Worm (Caenorhabditis elegans) whole organism, L3 larva: ENCODE data around the gene nas-9.

ENCODE experiments used
- R02D3.7 ChIP-seq: fragments of 150-350 bp; optimal IDR thresholded peaks from 2 replicates; lab custom pipeline; 2014; ENCODE audit warnings: missing biosample characterization, missing genetic modification characterization
- ZK546.5 ChIP-seq: sonication (generic microtip); optimal IDR thresholded peaks from 2 replicates; lab custom pipeline; 2017; ENCODE audit warnings: missing biosample characterization, missing genetic modification characterization
- aly-2 ChIP-seq: fragments of 150-350 bp; optimal IDR thresholded peaks from 2 replicates; lab custom pipeline; 2014; ENCODE audit warnings: missing biosample characterization, missing genetic modification characterization
- ama-1 ChIP-seq: fragments of 150-350 bp; optimal IDR thresholded peaks from 2 replicates; lab custom pipeline; 2018
- ceh-16 ChIP-seq: sonication (generic microtip); optimal IDR thresholded peaks from 2 replicates; lab custom pipeline; 2017; ENCODE audit warnings: missing biosample characterization, missing genetic modification characterization
- ceh-28 ChIP-seq: fragments of 150-350 bp; optimal IDR thresholded peaks from 2 replicates; lab custom pipeline; 2014; ENCODE audit warnings: missing biosample characterization, missing genetic modification reagents, missing genetic modification characterization
- ceh-9 ChIP-seq: sonication (generic microtip); optimal IDR thresholded peaks from 2 replicates; lab custom pipeline; 2018; ENCODE audit warnings: missing biosample characterization, missing genetic modification characterization
- daf-12 ChIP-seq: fragments of 150-350 bp; optimal IDR thresholded peaks from 2 replicates; lab custom pipeline; 2014; ENCODE audit warnings: missing biosample characterization, missing genetic modification reagents, missing genetic modification characterization
- egl-27 ChIP-seq: sonication (generic microtip); optimal IDR thresholded peaks from 4 replicates; lab custom pipeline; 2017; ENCODE audit warnings: missing biosample characterization, missing genetic modification reagents, missing genetic modification characterization
- egl-5 ChIP-seq: fragments of 150-350 bp; optimal IDR thresholded peaks from 2 replicates; lab custom pipeline; 2017; ENCODE audit warnings: missing biosample characterization, missing genetic modification reagents, missing genetic modification characterization, inconsistent platforms
- elt-1 ChIP-seq: fragments of 150-350 bp; optimal IDR thresholded peaks from 2 replicates; lab custom pipeline; 2014; ENCODE audit warnings: missing biosample characterization, missing genetic modification characterization
- elt-3 ChIP-seq, 3 experiments: fragments of 150-350 bp in 1 of 3; sonication (generic microtip) in 2 of 3; optimal IDR thresholded peaks; 2 replicates in 2 of 3; 4 replicates in 1 of 3; lab custom pipeline; 2014 to 2017; ENCODE audit warnings: missing biosample characterization in 3 of 3, missing genetic modification characterization in 3 of 3
- fkh-10 ChIP-seq: sonication (generic microtip); optimal IDR thresholded peaks from 2 replicates; lab custom pipeline; 2017; ENCODE audit warnings: missing biosample characterization, missing genetic modification reagents, missing genetic modification characterization
- fkh-2 ChIP-seq: fragments of 150-350 bp; optimal IDR thresholded peaks from 2 replicates; lab custom pipeline; 2014; ENCODE audit warnings: missing biosample characterization, missing genetic modification reagents, missing genetic modification characterization
- fos-1 ChIP-seq: fragments of 150-350 bp; optimal IDR thresholded peaks from 2 replicates; lab custom pipeline; 2014; ENCODE audit warnings: missing biosample characterization, missing genetic modification characterization
- hmg-11 ChIP-seq: sonication (generic microtip); optimal IDR thresholded peaks from 2 replicates; lab custom pipeline; 2016; ENCODE audit warnings: missing genetic modification characterization, missing compliant biosample characterization
- jun-1 ChIP-seq: fragments of 150-350 bp; optimal IDR thresholded peaks from 2 replicates; lab custom pipeline; 2014; ENCODE audit warnings: missing biosample characterization, missing genetic modification reagents, missing genetic modification characterization
- lin-39 ChIP-seq: fragments of 150-350 bp; optimal IDR thresholded peaks from 2 replicates; lab custom pipeline; 2018; ENCODE audit warnings: missing biosample characterization, missing genetic modification reagents, missing genetic modification characterization
- lsy-12 ChIP-seq: sonication (generic microtip); optimal IDR thresholded peaks from 2 replicates; lab custom pipeline; 2016; ENCODE audit warnings: mild to moderate bottlenecking, missing genetic modification characterization, missing compliant biosample characterization
- mml-1 ChIP-seq: fragments of 150-350 bp; sonication (generic microtip); optimal IDR thresholded peaks from 3 replicates; lab custom pipeline; 2014; ENCODE audit warnings: missing biosample characterization, missing genetic modification characterization
- nfya-1 ChIP-seq: sonication (generic microtip); optimal IDR thresholded peaks from 2 replicates; lab custom pipeline; 2017; ENCODE audit warnings: missing genetic modification characterization, mild to moderate bottlenecking, missing compliant biosample characterization, antibody characterized with exemption, moderate library complexity; ENCODE audit not compliant: insufficient read depth
- nhr-12 ChIP-seq: fragments of 150-350 bp; optimal IDR thresholded peaks from 2 replicates; lab custom pipeline; 2014; ENCODE audit warnings: missing biosample characterization, missing genetic modification characterization
- nhr-23 ChIP-seq: fragments of 150-350 bp; optimal IDR thresholded peaks from 2 replicates; lab custom pipeline; 2014; ENCODE audit warnings: missing biosample characterization, missing genetic modification reagents, missing genetic modification characterization
- nhr-237 ChIP-seq: fragments of 150-350 bp; optimal IDR thresholded peaks from 2 replicates; lab custom pipeline; 2014; ENCODE audit warnings: missing biosample characterization, missing genetic modification characterization
- nhr-25 ChIP-seq: sonication (generic microtip); optimal IDR thresholded peaks from 2 replicates; lab custom pipeline; 2017; ENCODE audit warnings: missing biosample characterization, missing genetic modification characterization
- nhr-28 ChIP-seq: fragments of 150-350 bp; optimal IDR thresholded peaks from 2 replicates; lab custom pipeline; 2014; ENCODE audit warnings: missing biosample characterization, missing genetic modification characterization
- nhr-67 ChIP-seq: fragments of 150-350 bp; optimal IDR thresholded peaks from 2 replicates; lab custom pipeline; 2014; ENCODE audit warnings: missing biosample characterization, missing genetic modification characterization
- nhr-76 ChIP-seq: fragments of 150-350 bp; sonication (generic microtip); optimal IDR thresholded peaks from 5 replicates; lab custom pipeline; 2014; ENCODE audit warnings: missing biosample characterization, missing genetic modification characterization
- nhr-77 ChIP-seq: fragments of 150-350 bp; optimal IDR thresholded peaks from 2 replicates; lab custom pipeline; 2014; ENCODE audit warnings: missing biosample characterization, missing genetic modification characterization
- pha-4 ChIP-seq: fragments of 150-350 bp; optimal IDR thresholded peaks from 2 replicates; lab custom pipeline; 2014; ENCODE audit warnings: missing biosample characterization, missing genetic modification reagents, missing genetic modification characterization
- pqm-1 ChIP-seq: fragments of 150-350 bp; optimal IDR thresholded peaks from 2 replicates; lab custom pipeline; 2017; ENCODE audit warnings: missing biosample characterization, missing genetic modification characterization, inconsistent platforms
- sea-2 ChIP-seq: fragments of 150-350 bp; sonication (generic microtip); optimal IDR thresholded peaks from 4 replicates; lab custom pipeline; 2014; ENCODE audit warnings: missing biosample characterization, missing genetic modification reagents, missing genetic modification characterization
- skn-1 ChIP-seq: fragments of 150-350 bp; optimal IDR thresholded peaks from 2 replicates; lab custom pipeline; 2014; ENCODE audit warnings: missing biosample characterization, missing genetic modification characterization
- snpc-4 ChIP-seq: fragments of 150-350 bp; optimal IDR thresholded peaks from 2 replicates; lab custom pipeline; 2014; ENCODE audit warnings: missing biosample characterization, missing genetic modification characterization
- tbx-2 ChIP-seq: sonication (generic microtip); optimal IDR thresholded peaks from 2 replicates; lab custom pipeline; 2016; ENCODE audit warnings: mild to moderate bottlenecking, missing genetic modification characterization, missing compliant biosample characterization
- unc-39 ChIP-seq: sonication (generic microtip); optimal IDR thresholded peaks from 4 replicates; lab custom pipeline; 2017; ENCODE audit warnings: missing biosample characterization, missing genetic modification characterization
- unc-62 ChIP-seq: fragments of 150-350 bp; sonication (generic microtip); optimal IDR thresholded peaks from 4 replicates; lab custom pipeline; 2014; ENCODE audit warnings: missing biosample characterization, missing genetic modification reagents, missing genetic modification characterization
- zag-1 ChIP-seq: fragments of 150-350 bp; optimal IDR thresholded peaks from 2 replicates; lab custom pipeline; 2014; ENCODE audit warnings: missing biosample characterization, missing genetic modification characterization
- ztf-11 ChIP-seq: fragments of 150-350 bp; optimal IDR thresholded peaks from 2 replicates; lab custom pipeline; 2014; ENCODE audit warnings: missing biosample characterization, missing genetic modification characterization

nas-9 gene

ce11 chrV:4867535-4867934, 27.7 kb upstream of the nas-9 start:
- TF ChIP-seq unc-62: no peak
- no peak for TF ChIP-seq egl-27 (tag; lab: Kevin White, UChicago)
- TF ChIP-seq unc-39: no peak

DNA sequence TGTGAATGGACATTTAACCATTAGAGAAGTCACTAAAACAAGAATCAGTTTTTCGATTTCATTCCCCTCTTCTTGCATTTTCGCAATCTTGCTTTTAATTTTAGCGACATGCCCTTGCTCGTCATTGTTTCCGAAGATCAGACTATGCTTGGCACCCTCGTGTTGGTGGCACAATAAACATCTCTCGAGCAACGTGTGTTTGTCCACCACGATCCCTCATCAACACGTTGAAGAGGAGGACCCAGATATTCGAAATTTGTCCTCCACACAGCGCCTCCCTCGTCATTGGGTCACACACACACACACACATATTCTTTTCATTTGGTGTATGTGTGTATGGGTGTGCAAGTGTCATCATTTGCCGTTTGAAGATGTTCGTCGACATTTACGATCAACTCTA, 25.6 kb upstream of the nas-9 start, which contains the start of gene srd-32:
Gene srd-32 (plus strand): TSS at position 301 of the 400 bp plus-strand sequence.
- no peak for TF ChIP-seq fos-1 (tag; lab: Kevin White, UChicago)
- TF ChIP-seq ztf-11 (tag; lab: Kevin White, UChicago): no peak
- no peak for TF ChIP-seq snpc-4 (tag; lab: Kevin White, UChicago)
- no peak for TF ChIP-seq egl-5 (tag; lab: Kevin White, UChicago)
- TF ChIP-seq elt-3 (tag; optimal IDR thresholded peaks at IDR 0.05; lab: Kevin White, UChicago): no peak
- TF ChIP-seq sea-2 (GFP tag; lab: Kevin White, UChicago): no peak
- TF ChIP-seq unc-62: no peak
- TF ChIP-seq nhr-28 (tag; lab: Kevin White, UChicago): no peak
- no peak for TF ChIP-seq mml-1 (tag; lab: Kevin White, UChicago)
- no peak for TF ChIP-seq nhr-77 (tag; lab: Kevin White, UChicago)
- TF ChIP-seq egl-27 (tag; lab: Kevin White, UChicago): no peak
- no peak for TF ChIP-seq tbx-2
- TF ChIP-seq ceh-28: no peak
- TF ChIP-seq daf-12 (tag; lab: Kevin White, UChicago): no peak
- TF ChIP-seq zag-1 (tag; lab: Kevin White, UChicago): no peak
- no peak for TF ChIP-seq ama-1 (lab: Kevin White, UChicago)
- TF ChIP-seq nhr-237: no peak
- TF ChIP-seq nhr-12: no peak
- no peak for TF ChIP-seq ceh-16 (tag; lab: Kevin White, UChicago)
- no peak for TF ChIP-seq ceh-9

- no peak for TF ChIP-seq jun-1 (tag; lab: Kevin White, UChicago)
- no peak for TF ChIP-seq ceh-9
- no peak for TF ChIP-seq lsy-12 (tag; lab: Kevin White, UChicago)
- TF ChIP-seq nhr-28 (tag; lab: Kevin White, UChicago): no peak
- no peak for TF ChIP-seq nhr-77 (tag; lab: Kevin White, UChicago)
- TF ChIP-seq R02D3.7 (tag; lab: Kevin White, UChicago): no peak
- no peak for TF ChIP-seq fos-1 (tag; lab: Kevin White, UChicago)
- TF ChIP-seq pha-4 (tag; lab: Kevin White, UChicago): no peak
- no peak for TF ChIP-seq nhr-76 (tag; lab: Kevin White, UChicago)
- TF ChIP-seq ama-1 (lab: Kevin White, UChicago): no peak
- no peak for TF ChIP-seq pqm-1 (tag; lab: Kevin White, UChicago)
- no peak for TF ChIP-seq fkh-2 (tag; lab: Kevin White, UChicago)
- TF ChIP-seq nhr-67 (tag; lab: Kevin White, UChicago): no peak
- no peak for TF ChIP-seq daf-12 (tag; lab: Kevin White, UChicago)
These were observed 24.5 kb upstream of the nas-9 start for ce11 chrV:4864330-4864729.

- TF ChIP-seq nfya-1 (tag; lab: Kevin White, UChicago): peak; percentile 27
- no peak for TF ChIP-seq zag-1 (tag; lab: Kevin White, UChicago)
- TF ChIP-seq unc-39: no peak
- no peak for TF ChIP-seq nhr-28 (tag; lab: Kevin White, UChicago)
- peak; percentile 24 for TF ChIP-seq pqm-1 (tag; lab: Kevin White, UChicago)
- TF ChIP-seq skn-1 (tag; lab: Kevin White, UChicago): peak; percentile 4
- TF ChIP-seq pha-4 (tag; lab: Kevin White, UChicago): peak; percentile 74
- TF ChIP-seq elt-3 (tag; optimal IDR thresholded peaks at IDR 0.05; lab: Kevin White, UChicago): no peak
- peak; percentile 69 for TF ChIP-seq hmg-11 (tag; lab: Kevin White, UChicago)
These were observed 22.9 kb upstream of the nas-9 start, which contains the start of gene C37H5.13 for ce11 chrV:4862737-4863136. Gene C37H5.13 (minus strand): TSS chrV:4862965.

ce11 chrV:4860525-4860924, 20.7 kb upstream of the nas-9 start:
- peak; percentile 30 for TF ChIP-seq hmg-11 (tag; lab: Kevin White, UChicago)
- TF ChIP-seq ZK546.5 (tag; lab: Kevin White, UChicago): no peak
- no peak for TF ChIP-seq elt-1 (tag; lab: Kevin White, UChicago)
- TF ChIP-seq pha-4 (tag; lab: Kevin White, UChicago): no peak
- no peak for TF ChIP-seq aly-2 (tag; lab: Kevin White, UChicago)
- peak; percentile 53 for TF ChIP-seq nfya-1 (tag; lab: Kevin White, UChicago)
- no peak for TF ChIP-seq jun-1 (tag; lab: Kevin White, UChicago)
- TF ChIP-seq nhr-25 (tag; lab: Kevin White, UChicago): peak; percentile 7
- TF ChIP-seq lin-39 (tag; lab: Kevin White, UChicago): no peak
- TF ChIP-seq nhr-76 (tag; lab: Kevin White, UChicago): no peak
- TF ChIP-seq snpc-4 (tag; lab: Kevin White, UChicago): no peak
- TF ChIP-seq sea-2 (GFP tag; lab: Kevin White, UChicago): no peak
- TF ChIP-seq ztf-11 (tag; lab: Kevin White, UChicago): no peak
- TF ChIP-seq fos-1 (tag; lab: Kevin White, UChicago): no peak
- TF ChIP-seq fkh-10: no peak
- TF ChIP-seq nhr-12: no peak
- peak; percentile 1 for TF ChIP-seq nhr-23 (tag; lab: Kevin White, UChicago)
